Worm (Caenorhabditis elegans): ENCODE data around the gene rps-4.

ce11 chrIV:7049672-7050206 lies 34.7 kb downstream of the rps-4 start, which contains the start of gene nhr-105:
- TF ChIP-seq med-1 (GFP tag; optimal IDR thresholded peaks at IDR 0.05; ENCODE audit: insufficient read depth) (no peak), T22C8.4 (GFP tag; IDR thresholded peaks at IDR 0.05) (no peak), tab-1 (GFP tag; IDR thresholded peaks at IDR 0.05) (no peak), flt-1 (GFP tag; IDR thresholded peaks at IDR 0.05) (no peak)
